Fruit fly (Drosophila melanogaster) whole organism, embryonic: ENCODE measurements around the gene dnc.

Experiments used
- Abd-B ChIP-seq: fragments of 200-800 bp; sonication (Bioruptor generic); optimal IDR thresholded peaks from 2 replicates; lab custom pipeline; 2018; ENCODE audit warnings: missing biosample characterization, mild to moderate bottlenecking, missing genetic modification characterization, moderate library complexity
- Blimp-1 ChIP-seq: fragments of 200-800 bp; sonication (Bioruptor generic); optimal IDR thresholded peaks from 3 replicates; lab custom pipeline; 2018; ENCODE audit warnings: missing biosample characterization, missing genetic modification characterization, mild to moderate bottlenecking, moderate library complexity, missing genetic modification reagents
- CG10565 ChIP-seq: fragments of 200-800 bp; sonication (Bioruptor generic); optimal IDR thresholded peaks from 3 replicates; lab custom pipeline; 2016; ENCODE audit warnings: missing biosample characterization, mild to moderate bottlenecking, missing genetic modification characterization
- CG11560 ChIP-seq: fragments of 200-800 bp; sonication (Bioruptor generic); IDR thresholded peaks from 3 replicates; pipeline ENCODE4 v1.3.6; 2022; ENCODE audit warnings: missing biosample characterization, missing genetic modification characterization
- CG12071 ChIP-seq: fragments of 200-800 bp; sonication (Bioruptor generic); optimal IDR thresholded peaks from 3 replicates; lab custom pipeline; 2018; ENCODE audit warnings: missing biosample characterization, mild to moderate bottlenecking, missing genetic modification characterization
- CG12104 ChIP-seq: fragments of 200-800 bp; sonication (Bioruptor generic); optimal IDR thresholded peaks from 3 replicates; lab custom pipeline; 2016; ENCODE audit warnings: missing biosample characterization, missing genetic modification characterization
- CG12155 ChIP-seq: fragments of 200-800 bp; sonication (Bioruptor generic); optimal IDR thresholded peaks from 3 replicates; lab custom pipeline; 2016; ENCODE audit warnings: missing biosample characterization, missing genetic modification characterization
- CG18262 ChIP-seq: fragments of 200-800 bp; optimal IDR thresholded peaks from 3 replicates; lab custom pipeline; 2019; ENCODE audit warnings: missing biosample characterization, mild to moderate bottlenecking, missing genetic modification characterization, moderate library complexity
- CG18476 ChIP-seq: fragments of 200-800 bp; sonication (Bioruptor generic); optimal IDR thresholded peaks from 2 replicates; lab custom pipeline; 2016; ENCODE audit warnings: missing biosample characterization, mild to moderate bottlenecking, missing genetic modification characterization
- CG34224 ChIP-seq: fragments of 200-800 bp; sonication (Bioruptor generic); IDR thresholded peaks from 3 replicates; pipeline ENCODE4 v1.3.6; 2022; ENCODE audit warnings: missing biosample characterization, missing genetic modification characterization; ENCODE audit not compliant: partially characterized antibody
- CG34376 ChIP-seq: fragments of 200-800 bp; sonication (Bioruptor generic); optimal IDR thresholded peaks from 2 replicates; lab custom pipeline; 2018; ENCODE audit warnings: missing biosample characterization, mild to moderate bottlenecking, missing genetic modification characterization
- CG3995 ChIP-seq: fragments of 200-800 bp; sonication (Bioruptor generic); optimal IDR thresholded peaks from 3 replicates; lab custom pipeline; 2016; ENCODE audit warnings: missing biosample characterization, missing genetic modification characterization
- CG6813 ChIP-seq: fragments of 200-800 bp; sonication (Bioruptor generic); optimal IDR thresholded peaks from 2 replicates; lab custom pipeline; 2017; ENCODE audit warnings: missing biosample characterization, missing genetic modification characterization, mild to moderate bottlenecking, moderate library complexity, missing genetic modification reagents
- CG7839 ChIP-seq: fragments of 200-800 bp; sonication (Bioruptor generic); optimal IDR thresholded peaks from 3 replicates; lab custom pipeline; 2018; ENCODE audit warnings: missing biosample characterization, mild to moderate bottlenecking, missing genetic modification characterization, moderate library complexity
- CG8924 ChIP-seq: fragments of 200-800 bp; optimal IDR thresholded peaks from 3 replicates; lab custom pipeline; 2019; ENCODE audit warnings: missing biosample characterization, mild to moderate bottlenecking, missing genetic modification characterization, moderate library complexity
- CoRest ChIP-seq: fragments of 200-800 bp; sonication (Bioruptor generic); optimal IDR thresholded peaks from 3 replicates; lab custom pipeline; 2018; ENCODE audit warnings: missing biosample characterization, mild to moderate bottlenecking, missing genetic modification characterization, moderate library complexity
- Doc2 ChIP-seq: fragments of 200-800 bp; sonication (Bioruptor generic); IDR thresholded peaks from 2 replicates; pipeline ENCODE4 v1.3.6; 2022; ENCODE audit warnings: missing biosample characterization, missing genetic modification characterization
- Jarid2 ChIP-seq: fragments of 200-800 bp; sonication (Bioruptor generic); optimal IDR thresholded peaks from 3 replicates; lab custom pipeline; 2017; ENCODE audit warnings: mild to moderate bottlenecking, missing biosample characterization, missing genetic modification reagents, missing genetic modification characterization
- MBD-R2 ChIP-seq: fragments of 200-800 bp; sonication (Bioruptor generic); IDR thresholded peaks from 2 replicates; pipeline ENCODE4 v1.3.6; 2022; ENCODE audit warnings: missing biosample characterization, missing genetic modification characterization
- MTF-1 ChIP-seq: fragments of 200-800 bp; sonication (Bioruptor generic); optimal IDR thresholded peaks from 2 replicates; lab custom pipeline; 2018; ENCODE audit warnings: missing biosample characterization, mild to moderate bottlenecking, missing genetic modification characterization, borderline replicate concordance
- Myb ChIP-seq: fragments of 200-800 bp; sonication (Bioruptor generic); optimal IDR thresholded peaks from 2 replicates; lab custom pipeline; 2016; ENCODE audit warnings: missing biosample characterization, missing genetic modification characterization
- Neu2 ChIP-seq: fragments of 200-800 bp; sonication (Bioruptor generic); optimal IDR thresholded peaks from 3 replicates; lab custom pipeline; 2016; ENCODE audit warnings: missing biosample characterization, missing genetic modification characterization, borderline replicate concordance
- Scr ChIP-seq: fragments of 200-800 bp; sonication (Bioruptor generic); IDR thresholded peaks from 2 replicates; pipeline ENCODE4 v1.3.6; 2022; ENCODE audit warnings: missing biosample characterization, missing genetic modification characterization; ENCODE audit not compliant: partially characterized antibody
- Taf1 ChIP-seq: fragments of 200-800 bp; sonication (Bioruptor generic); IDR thresholded peaks from 2 replicates; pipeline ENCODE4 v1.3.6; 2022; ENCODE audit warnings: missing biosample characterization, missing genetic modification characterization
- aop ChIP-seq: fragments of 200-800 bp; sonication (Bioruptor generic); IDR thresholded peaks from 2 replicates; pipeline ENCODE4 v1.3.6; 2022; ENCODE audit warnings: missing biosample characterization, missing genetic modification characterization
- bcd ChIP-seq: fragments of 200-800 bp; sonication (Bioruptor generic); optimal IDR thresholded peaks from 2 replicates; lab custom pipeline; 2017; ENCODE audit warnings: missing biosample characterization, mild to moderate bottlenecking, missing genetic modification characterization
- btn ChIP-seq: fragments of 200-800 bp; sonication (Bioruptor generic); optimal IDR thresholded peaks from 2 replicates; lab custom pipeline; 2016; ENCODE audit warnings: missing biosample characterization, missing genetic modification characterization
- cato ChIP-seq: fragments of 200-800 bp; sonication (Bioruptor generic); optimal IDR thresholded peaks from 2 replicates; lab custom pipeline; 2016; ENCODE audit warnings: missing biosample characterization, missing genetic modification characterization, borderline replicate concordance
- chinmo ChIP-seq: fragments of 200-800 bp; sonication (Bioruptor generic); IDR thresholded peaks from 4 replicates; pipeline ENCODE4 v1.3.6; 2022; ENCODE audit warnings: missing biosample characterization, missing genetic modification characterization; ENCODE audit not compliant: partially characterized antibody
- corto ChIP-seq: fragments of 200-800 bp; sonication (Bioruptor generic); optimal IDR thresholded peaks from 2 replicates; lab custom pipeline; 2016; ENCODE audit warnings: missing biosample characterization, mild to moderate bottlenecking, missing genetic modification characterization, moderate library complexity
- crol ChIP-seq: fragments of 200-800 bp; sonication (Bioruptor generic); IDR thresholded peaks from 2 replicates; pipeline ENCODE4 v1.3.6; 2022; ENCODE audit warnings: missing biosample characterization, missing genetic modification characterization
- da ChIP-seq: fragments of 200-800 bp; sonication (Bioruptor generic); optimal IDR thresholded peaks from 2 replicates; lab custom pipeline; 2016; ENCODE audit warnings: missing biosample characterization, missing genetic modification characterization
- eve ChIP-seq, 2 experiments: fragments of >200 bp; optimal IDR thresholded peaks; 2 replicates each; lab custom pipeline; 2017; ENCODE audit warnings: missing biosample characterization in 2 of 2, missing genetic modification characterization in 2 of 2
- exex ChIP-seq: fragments of 200-800 bp; sonication (Bioruptor generic); optimal IDR thresholded peaks from 4 replicates; lab custom pipeline; 2018; ENCODE audit warnings: missing biosample characterization, mild to moderate bottlenecking, missing genetic modification characterization, moderate library complexity
- grn ChIP-seq: fragments of 200-800 bp; sonication (Bioruptor generic); optimal IDR thresholded peaks from 3 replicates; lab custom pipeline; 2017; ENCODE audit warnings: missing biosample characterization, missing genetic modification characterization
- kay ChIP-seq: fragments of 200-800 bp; sonication (Bioruptor generic); optimal IDR thresholded peaks from 2 replicates; lab custom pipeline; 2016; ENCODE audit warnings: missing biosample characterization, missing genetic modification characterization
- klu ChIP-seq: fragments of 200-800 bp; sonication (Bioruptor generic); IDR thresholded peaks from 2 replicates; pipeline ENCODE4 v1.3.6; 2022; ENCODE audit warnings: missing biosample characterization, missing genetic modification characterization
- peb ChIP-seq: fragments of 200-800 bp; sonication (Bioruptor generic); IDR thresholded peaks from 2 replicates; pipeline ENCODE4 v1.3.6; 2022; ENCODE audit warnings: missing biosample characterization, missing genetic modification characterization
- pita ChIP-seq: fragments of 200-800 bp; sonication (Bioruptor generic); optimal IDR thresholded peaks from 2 replicates; lab custom pipeline; 2017; ENCODE audit warnings: missing biosample characterization, mild to moderate bottlenecking, missing genetic modification characterization
- pnt ChIP-seq: fragments of 200-800 bp; sonication (Bioruptor generic); optimal IDR thresholded peaks from 3 replicates; lab custom pipeline; 2016; ENCODE audit warnings: missing biosample characterization, missing genetic modification characterization
- repo ChIP-seq: fragments of 200-800 bp; sonication (Bioruptor generic); optimal IDR thresholded peaks from 2 replicates; lab custom pipeline; 2016; ENCODE audit warnings: missing biosample characterization, missing genetic modification characterization
- run ChIP-seq: fragments of 200-800 bp; sonication (Bioruptor generic); optimal IDR thresholded peaks from 3 replicates; lab custom pipeline; 2018; ENCODE audit warnings: missing biosample characterization, mild to moderate bottlenecking, missing genetic modification characterization
- sens ChIP-seq: fragments of 200-800 bp; sonication (Bioruptor generic); peaks from one replicate; lab custom pipeline; 2016; ENCODE audit warnings: missing biosample characterization, missing genetic modification characterization
- sens-2 ChIP-seq: fragments of 200-800 bp; sonication (Bioruptor generic); IDR thresholded peaks from 2 replicates; pipeline ENCODE4 v1.3.6; 2022; ENCODE audit warnings: missing biosample characterization, missing genetic modification characterization
- sima ChIP-seq: fragments of 200-800 bp; sonication (Bioruptor generic); optimal IDR thresholded peaks from 2 replicates; lab custom pipeline; 2016; ENCODE audit warnings: missing biosample characterization, missing genetic modification characterization
- so ChIP-seq: fragments of 200-800 bp; sonication (Bioruptor generic); IDR thresholded peaks from 3 replicates; pipeline ENCODE4 v1.3.6; 2022; ENCODE audit warnings: missing biosample characterization, missing genetic modification characterization
- stc ChIP-seq: fragments of 200-800 bp; sonication (Bioruptor generic); IDR thresholded peaks from 2 replicates; pipeline ENCODE4 v1.3.6; 2022; ENCODE audit warnings: missing biosample characterization, missing genetic modification characterization
- toy ChIP-seq: fragments of 200-800 bp; sonication (Bioruptor generic); IDR thresholded peaks from 2 replicates; pipeline ENCODE4 v1.3.6; 2022; ENCODE audit warnings: missing biosample characterization, missing genetic modification characterization
- trem ChIP-seq: fragments of 200-800 bp; optimal IDR thresholded peaks from 3 replicates; lab custom pipeline; 2019; ENCODE audit warnings: missing biosample characterization, mild to moderate bottlenecking, missing genetic modification characterization, moderate library complexity
- wdn ChIP-seq: fragments of 200-800 bp; sonication (Bioruptor generic); IDR thresholded peaks from 2 replicates; pipeline ENCODE4 v1.3.6; 2022; ENCODE audit warnings: missing biosample characterization, missing genetic modification characterization
- zfh1 ChIP-seq: fragments of 200-800 bp; sonication (Bioruptor generic); IDR thresholded peaks from 3 replicates; pipeline ENCODE4 v1.3.6; 2022; ENCODE audit warnings: missing biosample characterization, missing genetic modification characterization

Gene dnc

dm6 chrX:3355180-3355579 is 178.9 kb downstream of the dnc start (continued):
- TF ChIP-seq CG12155 (peak; percentile 73), Abd-B (peak; percentile 67), CG3995 (GFP tag; lab: Kevin White, UChicago) (no peak), Doc2 (no peak), grn (GFP tag; lab: Kevin White, UChicago) (no peak), CG11560 (peak; percentile 48; the same call in 2 of the 3 replicates), Taf1 (GFP tag; lab: Robert Waterston, UW) (peak; percentile 70), klu (GFP tag; lab: Robert Waterston, UW) (peak; percentile 64), bcd (GFP tag; lab: Kevin White, UChicago) (peak; percentile 72), kay (peak; percentile 15), da (GFP tag; lab: Kevin White, UChicago) (no peak), CG34224 (GFP tag; lab: Robert Waterston, UW) (no peak), crol (peak; percentile 45; the same call in 1 of the 2 replicates), stc (GFP tag; lab: Robert Waterston, UW) (peak; percentile 71), wdn (GFP tag; lab: Robert Waterston, UW) (peak; percentile 72), trem (peak; percentile 67), CoRest (tag; lab: Kevin White, UChicago) (peak; percentile 80), CG12104 (GFP tag; lab: Kevin White, UChicago) (peak; percentile 67), CG18262 (tag; lab: Kevin White, UChicago) (peak; percentile 87), CG7839 (peak; percentile 82), cato (GFP tag; lab: Kevin White, UChicago) (peak; percentile 50), Jarid2 (no peak), toy (GFP tag; lab: Robert Waterston, UW) (peak; percentile 57; the same call in 1 of the 2 replicates), so (peak; percentile 82; the same call in 2 of the 3 replicates), zfh1 (GFP tag; lab: Robert Waterston, UW) (peak; percentile 95), Neu2 (GFP tag; lab: Kevin White, UChicago) (no peak), CG6813 (GFP tag; lab: Kevin White, UChicago) (peak; percentile 81), Blimp-1 (peak; percentile 85), CG12071 (GFP tag; lab: Kevin White, UChicago) (peak; percentile 19), CG8924 (tag; lab: Kevin White, UChicago) (peak; percentile 77), pita (no peak), CG18476 (GFP tag; lab: Kevin White, UChicago) (peak; percentile 66), sima (GFP tag; lab: Kevin White, UChicago) (no peak), eve (GFP tag; optimal IDR thresholded peaks at IDR 0.05; lab: Kevin White, UChicago) (no peak), Myb (GFP tag; lab: Kevin White, UChicago) (peak; percentile 16), exex (peak; percentile 11), pnt (GFP tag; lab: Kevin White, UChicago) (peak; percentile 32), sens-2 (GFP tag; lab: Robert Waterston, UW) (peak; percentile 86), MBD-R2 (peak; percentile 56), sens (GFP tag; lab: Kevin White, UChicago) (peak; percentile 92), repo (GFP tag; lab: Kevin White, UChicago) (peak; percentile 35), corto (GFP tag; lab: Kevin White, UChicago) (no peak), peb (GFP tag; lab: Robert Waterston, UW) (peak; percentile 75), Scr (GFP tag; lab: Robert Waterston, UW) (no peak), btn (GFP tag; lab: Kevin White, UChicago) (no peak), CG34376 (GFP tag; lab: Kevin White, UChicago) (no peak), aop (GFP tag; lab: Robert Waterston, UW) (peak; percentile 59; the same call in 1 of the 2 replicates), CG10565 (GFP tag; lab: Kevin White, UChicago) (no peak), chinmo (no peak), MTF-1 (peak; percentile 28), run (tag; lab: Kevin White, UChicago) (no peak)
